Fruit fly (Drosophila melanogaster): ENCODE data around the gene CG43391.

Gene CG43391

DNA sequence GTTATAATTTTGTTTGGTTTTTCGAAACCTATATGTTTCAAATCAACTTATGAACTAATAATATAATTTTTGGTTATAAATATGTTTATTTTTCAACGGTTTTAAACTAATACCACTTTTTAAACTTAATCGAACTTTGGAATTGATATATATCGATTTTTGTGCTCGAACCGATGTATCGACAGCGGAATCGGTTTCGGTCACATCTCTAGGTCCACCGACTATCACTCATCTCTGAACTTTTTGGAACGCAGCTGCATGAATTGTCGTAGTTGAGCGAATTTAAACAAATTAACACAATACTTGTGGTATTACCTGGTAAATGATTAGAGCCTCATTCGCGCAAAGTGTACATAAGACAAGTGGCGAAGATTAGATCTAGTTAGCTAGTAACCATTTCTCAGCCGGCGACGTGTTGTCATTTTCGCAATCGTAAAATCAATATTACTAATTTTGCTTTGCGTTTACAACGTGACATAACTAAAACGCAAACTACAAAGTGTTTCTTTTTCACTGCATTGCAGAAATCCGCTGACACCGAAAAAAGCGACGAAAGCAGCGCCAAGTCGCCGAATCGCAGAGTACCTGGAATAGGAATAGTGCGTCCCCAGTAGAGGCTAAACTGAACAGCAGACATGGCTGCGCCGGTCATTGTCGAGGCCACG is 47.1 kb upstream of the CG43391 start, which contains the start of gene Apt1 (continued):
- no peak for TF ChIP-seq CG8290 (GFP tag; optimal IDR thresholded peaks at IDR 0.05)
- peak in 1 of 2 experiments; percentile 43 for TF ChIP-seq CG8290 (tag; optimal IDR thresholded peaks at IDR 0.05)
- no peak for TF ChIP-seq CG14441 (GFP tag; IDR thresholded peaks at IDR 0.05)
- TF ChIP-seq CG8359 (GFP tag; optimal IDR thresholded peaks at IDR 0.05; ENCODE audit: borderline replicate concordance), result no peak
- peak; percentile 97; the same call in 1 of the 2 replicates for TF ChIP-seq CG42726 (GFP tag; IDR thresholded peaks at IDR 0.05; ENCODE audit: partially characterized antibody)
- TF ChIP-seq gcm2 (GFP tag; optimal IDR thresholded peaks at IDR 0.05), result no peak
- no peak for TF ChIP-seq Atf-2 (GFP tag; optimal IDR thresholded peaks at IDR 0.05)
- no peak for TF ChIP-seq zfh1 (GFP tag; IDR thresholded peaks at IDR 0.05)
- TF ChIP-seq CG18619 (GFP tag; optimal IDR thresholded peaks at IDR 0.05), result no peak
- no peak for TF ChIP-seq fd102C (GFP tag; optimal IDR thresholded peaks at IDR 0.05)
- peak; percentile 96 for TF ChIP-seq CG7963 (GFP tag; IDR thresholded peaks at IDR 0.05; ENCODE audit: partially characterized antibody)
- TF ChIP-seq kay (GFP tag; optimal IDR thresholded peaks at IDR 0.05), result no peak
- no peak for TF ChIP-seq NK7.1 (GFP tag; optimal IDR thresholded peaks at IDR 0.05)
- no peak for TF ChIP-seq CG30403 (GFP tag; optimal IDR thresholded peaks at IDR 0.05)
- TF ChIP-seq Bdp1 (GFP tag; optimal IDR thresholded peaks at IDR 0.05), result no peak
- no peak for TF ChIP-seq Hmr (GFP tag; optimal IDR thresholded peaks at IDR 0.05)
- TF ChIP-seq Sry-β (GFP tag; optimal IDR thresholded peaks at IDR 0.05), result no peak
- TF ChIP-seq sc (optimal IDR thresholded peaks at IDR 0.05), result no peak
- no peak for TF ChIP-seq sc (GFP tag; optimal IDR thresholded peaks at IDR 0.05)
- TF ChIP-seq unpg (GFP tag; optimal IDR thresholded peaks at IDR 0.05), result no peak
- TF ChIP-seq CG8765 (GFP tag; IDR thresholded peaks at IDR 0.05), result no peak
- no peak for TF ChIP-seq crp (GFP tag; optimal IDR thresholded peaks at IDR 0.05)
- peak; percentile 27 for TF ChIP-seq YL-1 (GFP tag; optimal IDR thresholded peaks at IDR 0.05)
- TF ChIP-seq Oli (tag; optimal IDR thresholded peaks at IDR 0.05), result no peak
- TF ChIP-seq NfI (GFP tag; optimal IDR thresholded peaks at IDR 0.05), result no peak
- TF ChIP-seq BEAF-32 (GFP tag; optimal IDR thresholded peaks at IDR 0.05), result peak; percentile 91
- no peak for TF ChIP-seq slou (GFP tag; optimal IDR thresholded peaks at IDR 0.05)
- TF ChIP-seq Xbp1 (GFP tag; optimal IDR thresholded peaks at IDR 0.05), result no peak
- TF ChIP-seq CG7745 (tag; optimal IDR thresholded peaks at IDR 0.05), result no peak
- TF ChIP-seq stc (GFP tag; IDR thresholded peaks at IDR 0.05), result no peak
- no peak for TF ChIP-seq CG32767 (GFP tag; IDR thresholded peaks at IDR 0.05)
- TF ChIP-seq CG4360 (GFP tag; IDR thresholded peaks at IDR 0.05), result no peak
- TF ChIP-seq CkIIα-i1 (GFP tag; IDR thresholded peaks at IDR 0.05), result no peak
- no peak for TF ChIP-seq Hsf (GFP tag; optimal IDR thresholded peaks at IDR 0.05)
- no peak for TF ChIP-seq Spps (tag; optimal IDR thresholded peaks at IDR 0.05)
- TF ChIP-seq lab (GFP tag; optimal IDR thresholded peaks at IDR 0.05), result no peak
- TF ChIP-seq HLHmδ (GFP tag; optimal IDR thresholded peaks at IDR 0.05), result no peak
- no peak for TF ChIP-seq CG18764 (GFP tag; optimal IDR thresholded peaks at IDR 0.05)
- no peak for TF ChIP-seq abd-A (tag; optimal IDR thresholded peaks at IDR 0.05)
- no peak for TF ChIP-seq CG9727 (GFP tag; optimal IDR thresholded peaks at IDR 0.05)
- no peak for TF ChIP-seq sd (tag; optimal IDR thresholded peaks at IDR 0.05)
- no peak for TF ChIP-seq CG14965 (GFP tag; optimal IDR thresholded peaks at IDR 0.05; ENCODE audit: borderline replicate concordance)
- no peak for TF ChIP-seq eve (GFP tag; optimal IDR thresholded peaks at IDR 0.05)
- TF ChIP-seq tgo (GFP tag; IDR thresholded peaks at IDR 0.05), result no peak
- TF ChIP-seq CG31224 (GFP tag; IDR thresholded peaks at IDR 0.05), result no peak
- no peak for TF ChIP-seq CG12942 (GFP tag; optimal IDR thresholded peaks at IDR 0.05)
- TF ChIP-seq hkb (optimal IDR thresholded peaks at IDR 0.05), result no peak
- no peak for TF ChIP-seq hkb (GFP tag; IDR thresholded peaks at IDR 0.05)
- TF ChIP-seq CG3163 (GFP tag; optimal IDR thresholded peaks at IDR 0.05), result no peak
- TF ChIP-seq Aef1 (GFP tag; IDR thresholded peaks at IDR 0.05), result no peak
- no peak for TF ChIP-seq CG4820 (GFP tag; optimal IDR thresholded peaks at IDR 0.05)
